Worm (Caenorhabditis elegans) whole organism, late embryonic: Measurements from ENCODE around the gene set-9.

ENCODE experiments used
- ama-1 ChIP-seq: fragments of 150-350 bp; optimal IDR thresholded peaks from 2 replicates; lab custom pipeline; 2014
- ceh-9 ChIP-seq: sonication (generic microtip); optimal IDR thresholded peaks from 2 replicates; lab custom pipeline; 2016; ENCODE audit warnings: mild to moderate bottlenecking, missing genetic modification characterization, inconsistent platforms, missing compliant biosample characterization
- eyg-1 ChIP-seq: sonication (generic microtip); optimal IDR thresholded peaks from 2 replicates; lab custom pipeline; 2016; ENCODE audit warnings: missing genotype, missing genetic modification characterization, missing compliant biosample characterization
- gmeb-2 ChIP-seq: sonication (generic microtip); optimal IDR thresholded peaks from 2 replicates; lab custom pipeline; 2016; ENCODE audit warnings: missing genetic modification characterization, inconsistent platforms, missing compliant biosample characterization
- pag-3 ChIP-seq: sonication (generic microtip); optimal IDR thresholded peaks from 2 replicates; lab custom pipeline; 2016; ENCODE audit warnings: missing compliant biosample characterization, missing genetic modification characterization, borderline replicate concordance
- pat-9 ChIP-seq: fragments of 200-800 bp; sonication (Bioruptor generic); optimal IDR thresholded peaks from 2 replicates; lab custom pipeline; 2018; ENCODE audit warnings: mild to moderate bottlenecking, missing genetic modification characterization, moderate library complexity, missing compliant biosample characterization
- unc-86 ChIP-seq: sonication (generic microtip); optimal IDR thresholded peaks from 2 replicates; lab custom pipeline; 2016; ENCODE audit warnings: missing genetic modification characterization, missing compliant biosample characterization

DNA sequence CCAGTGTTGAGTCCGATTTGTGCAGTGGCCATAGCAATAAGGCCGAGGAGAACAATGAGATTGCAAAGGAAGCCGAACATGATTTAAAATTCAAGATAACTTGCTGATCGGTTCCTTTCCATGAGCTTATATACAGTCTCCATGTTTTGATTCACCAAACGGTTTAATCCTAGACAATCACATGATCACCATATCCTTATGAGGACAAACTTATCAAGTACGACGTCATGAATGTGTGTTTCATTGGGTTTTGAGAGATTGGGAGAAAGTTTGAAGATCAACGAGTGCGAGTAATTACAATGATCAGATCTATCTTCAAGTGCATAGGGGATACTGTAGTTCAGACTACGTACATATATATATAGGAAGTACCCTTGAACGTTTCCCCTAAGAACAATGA lies 17.2 kb upstream of the set-9 start, which contains the start of gene dct-7:
- TF ChIP-seq ama-1 (lab: Kevin White, UChicago) (no peak), ceh-9 (tag; lab: Kevin White, UChicago) (no peak), eyg-1 (tag; lab: Kevin White, UChicago) (no peak), gmeb-2 (tag; lab: Kevin White, UChicago) (no peak), unc-86 (tag; lab: Kevin White, UChicago) (no peak), pag-3 (tag; lab: Kevin White, UChicago) (no peak), pat-9 (no peak)
